Fruit fly (Drosophila melanogaster) whole organism, embryonic: Measurements from ENCODE around the gene Sik2.

Experiments
- Ada2b ChIP-seq: fragments of 200-800 bp; sonication (Bioruptor generic); IDR thresholded peaks from 2 replicates; pipeline ENCODE4 v1.3.6; 2022; ENCODE audit warnings: missing biosample characterization, missing genetic modification characterization
- Atf-2 ChIP-seq: fragments of 200-800 bp; sonication (Bioruptor generic); optimal IDR thresholded peaks from 2 replicates; lab custom pipeline; 2016; ENCODE audit warnings: missing biosample characterization, missing genetic modification characterization
- CG10267 ChIP-seq: fragments of 200-800 bp; sonication (Bioruptor generic); optimal IDR thresholded peaks from 2 replicates; lab custom pipeline; 2018; ENCODE audit warnings: missing biosample characterization, mild to moderate bottlenecking, missing genetic modification characterization, moderate library complexity
- CG10366 ChIP-seq: fragments of 200-800 bp; sonication (Bioruptor generic); IDR thresholded peaks from 2 replicates; pipeline ENCODE4 v1.3.6; 2022; ENCODE audit warnings: missing biosample characterization, missing genetic modification characterization
- CG10565 ChIP-seq: fragments of 200-800 bp; sonication (Bioruptor generic); optimal IDR thresholded peaks from 3 replicates; lab custom pipeline; 2016; ENCODE audit warnings: missing biosample characterization, mild to moderate bottlenecking, missing genetic modification characterization
- CG12391 ChIP-seq: fragments of 200-800 bp; sonication (Bioruptor generic); optimal IDR thresholded peaks from 3 replicates; lab custom pipeline; 2018; ENCODE audit warnings: missing biosample characterization, mild to moderate bottlenecking, missing genetic modification characterization, moderate library complexity
- CG13296 ChIP-seq: fragments of 200-800 bp; sonication (Bioruptor generic); optimal IDR thresholded peaks from 3 replicates; lab custom pipeline; 2018; ENCODE audit warnings: missing biosample characterization, mild to moderate bottlenecking, missing genetic modification characterization
- CG1529 ChIP-seq: fragments of 200-800 bp; sonication (Bioruptor generic); optimal IDR thresholded peaks from 3 replicates; lab custom pipeline; 2018; ENCODE audit warnings: missing biosample characterization, missing genetic modification characterization
- CG1603 ChIP-seq: fragments of 200-800 bp; sonication (Bioruptor generic); optimal IDR thresholded peaks from 2 replicates; lab custom pipeline; 2019; ENCODE audit warnings: missing biosample characterization, mild to moderate bottlenecking, missing genetic modification characterization, moderate library complexity
- CG16813 ChIP-seq: fragments of 200-800 bp; sonication (Bioruptor generic); IDR thresholded peaks from 3 replicates; pipeline ENCODE4 v1.3.6; 2022; ENCODE audit warnings: missing biosample characterization, missing genetic modification characterization; ENCODE audit not compliant: partially characterized antibody
- CG16815 ChIP-seq: fragments of 200-800 bp; sonication (Bioruptor generic); optimal IDR thresholded peaks from 3 replicates; lab custom pipeline; 2017; ENCODE audit warnings: missing biosample characterization, mild to moderate bottlenecking, missing genetic modification characterization
- CG17568 ChIP-seq: fragments of 200-800 bp; sonication (Bioruptor generic); optimal IDR thresholded peaks from 2 replicates; lab custom pipeline; 2018; ENCODE audit warnings: missing biosample characterization, mild to moderate bottlenecking, missing genetic modification characterization, moderate library complexity
- CG17802 ChIP-seq: fragments of 200-800 bp; sonication (Bioruptor generic); optimal IDR thresholded peaks from 2 replicates; lab custom pipeline; 2018; ENCODE audit warnings: missing biosample characterization, mild to moderate bottlenecking, missing genetic modification characterization, moderate library complexity
- CG30020 ChIP-seq: fragments of 200-800 bp; optimal IDR thresholded peaks from 2 replicates; lab custom pipeline; 2019; ENCODE audit warnings: missing biosample characterization, mild to moderate bottlenecking, missing genetic modification characterization, moderate library complexity
- CG30403 ChIP-seq: fragments of 200-800 bp; sonication (Bioruptor generic); optimal IDR thresholded peaks from 3 replicates; lab custom pipeline; 2016; ENCODE audit warnings: missing biosample characterization, missing genetic modification characterization
- CG3847 ChIP-seq: fragments of 200-800 bp; sonication (Bioruptor generic); IDR thresholded peaks from 2 replicates; pipeline ENCODE4 v1.3.6; 2022; ENCODE audit warnings: missing biosample characterization, missing genetic modification characterization
- CG5953 ChIP-seq: fragments of 200-800 bp; sonication (Bioruptor generic); IDR thresholded peaks from 2 replicates; pipeline ENCODE4 v1.3.6; 2022; ENCODE audit warnings: missing biosample characterization, missing genetic modification characterization
- CG6272 ChIP-seq: fragments of 200-800 bp; sonication (Bioruptor generic); IDR thresholded peaks from 2 replicates; pipeline ENCODE4 v1.3.6; 2022; ENCODE audit warnings: missing biosample characterization, missing genetic modification characterization
- CG6683 ChIP-seq: fragments of 200-800 bp; sonication (Bioruptor generic); optimal IDR thresholded peaks from 2 replicates; lab custom pipeline; 2017; ENCODE audit warnings: missing biosample characterization, mild to moderate bottlenecking, missing genetic modification characterization, missing genetic modification reagents
- CG6689 ChIP-seq: fragments of 200-800 bp; sonication (Bioruptor generic); IDR thresholded peaks from 2 replicates; pipeline ENCODE4 v1.3.6; 2022; ENCODE audit warnings: missing biosample characterization, missing genetic modification characterization
- CkIIα-i1 ChIP-seq: fragments of 200-800 bp; sonication (Bioruptor generic); IDR thresholded peaks from 2 replicates; pipeline ENCODE4 v1.3.6; 2022; ENCODE audit warnings: missing biosample characterization, missing genetic modification characterization
- H15 ChIP-seq: fragments of 200-800 bp; sonication (Bioruptor generic); IDR thresholded peaks from 3 replicates; pipeline ENCODE4 v1.3.6; 2022; ENCODE audit warnings: missing biosample characterization, missing genetic modification characterization
- Lpt ChIP-seq: fragments of >200 bp; optimal IDR thresholded peaks from 2 replicates; lab custom pipeline; 2018; ENCODE audit warnings: missing biosample characterization, missing genetic modification characterization
- MESR4 ChIP-seq: fragments of 200-800 bp; sonication (Bioruptor generic); optimal IDR thresholded peaks from 2 replicates; lab custom pipeline; 2018; ENCODE audit warnings: missing biosample characterization, mild to moderate bottlenecking, missing genetic modification characterization, moderate library complexity
- Mes4 ChIP-seq: fragments of 200-800 bp; sonication (Bioruptor generic); optimal IDR thresholded peaks from 2 replicates; lab custom pipeline; 2016; ENCODE audit warnings: missing biosample characterization, missing genetic modification characterization
- Myb ChIP-seq: fragments of 200-800 bp; sonication (Bioruptor generic); optimal IDR thresholded peaks from 2 replicates; lab custom pipeline; 2016; ENCODE audit warnings: missing biosample characterization, missing genetic modification characterization
- Nf-YB ChIP-seq: fragments of 200-800 bp; sonication (Bioruptor generic); optimal IDR thresholded peaks from 3 replicates; lab custom pipeline; 2019; ENCODE audit warnings: missing biosample characterization, mild to moderate bottlenecking, missing genetic modification characterization, moderate library complexity
- PHDP ChIP-seq: fragments of 200-800 bp; sonication (Bioruptor generic); optimal IDR thresholded peaks from 3 replicates; lab custom pipeline; 2018; ENCODE audit warnings: missing biosample characterization, mild to moderate bottlenecking, missing genetic modification characterization, moderate library complexity
- Pdp1 ChIP-seq, 2 experiments: fragments of 200-800 bp; sonication (Bioruptor generic); optimal IDR thresholded peaks; 3 replicates each; lab custom pipeline; 2016; ENCODE audit warnings: missing biosample characterization in 2 of 2, missing genetic modification characterization in 2 of 2, mild to moderate bottlenecking in 1 of 2, moderate library complexity in 1 of 2
- Sox102F ChIP-seq: fragments of 200-800 bp; sonication (Bioruptor generic); optimal IDR thresholded peaks from 2 replicates; lab custom pipeline; 2018; ENCODE audit warnings: missing biosample characterization, mild to moderate bottlenecking, missing genetic modification characterization, moderate library complexity
- Sry-β ChIP-seq: fragments of 200-800 bp; sonication (Bioruptor generic); optimal IDR thresholded peaks from 2 replicates; lab custom pipeline; 2018; ENCODE audit warnings: missing biosample characterization, mild to moderate bottlenecking, missing genetic modification characterization, moderate library complexity
- Stat92E ChIP-seq, 3 experiments: fragments of >200 bp in 2 of 3; fragments of 200-800 bp in 1 of 3; sonication (Bioruptor generic) in 1 of 3; optimal IDR thresholded peaks; 2 replicates each; lab custom pipeline; 2017 to 2019; ENCODE audit warnings: missing biosample characterization in 3 of 3, missing genetic modification characterization in 3 of 3, mild to moderate bottlenecking in 1 of 3, moderate library complexity in 1 of 3
- TFAM ChIP-seq: fragments of 200-800 bp; sonication (Bioruptor generic); optimal IDR thresholded peaks from 2 replicates; lab custom pipeline; 2017; ENCODE audit warnings: missing biosample characterization, missing genetic modification characterization, inconsistent platforms
- Tbp ChIP-seq: fragments of >200 bp; optimal IDR thresholded peaks from 2 replicates; lab custom pipeline; 2018; ENCODE audit warnings: missing biosample characterization, missing genetic modification characterization
- ap ChIP-seq: fragments of 200-800 bp; sonication (Bioruptor generic); IDR thresholded peaks from 2 replicates; pipeline ENCODE4 v1.3.6; 2022; ENCODE audit warnings: missing biosample characterization, missing genetic modification characterization
- bigmax ChIP-seq: fragments of 200-800 bp; sonication (Bioruptor generic); optimal IDR thresholded peaks from 2 replicates; lab custom pipeline; 2018; ENCODE audit warnings: missing biosample characterization, mild to moderate bottlenecking, missing genetic modification characterization
- danr ChIP-seq: fragments of 200-800 bp; sonication (Bioruptor generic); IDR thresholded peaks from 2 replicates; pipeline ENCODE4 v1.3.6; 2022; ENCODE audit warnings: missing biosample characterization, missing genetic modification characterization
- hbn ChIP-seq: fragments of 200-800 bp; sonication (Bioruptor generic); IDR thresholded peaks from 2 replicates; pipeline ENCODE4 v1.3.6; 2022; ENCODE audit warnings: missing biosample characterization, missing genetic modification characterization; ENCODE audit not compliant: partially characterized antibody
- her ChIP-seq: fragments of 200-800 bp; sonication (Bioruptor generic); optimal IDR thresholded peaks from 2 replicates; lab custom pipeline; 2016; ENCODE audit warnings: missing biosample characterization, missing genetic modification characterization
- jigr1 ChIP-seq: fragments of 200-800 bp; sonication (Bioruptor generic); IDR thresholded peaks from 3 replicates; pipeline ENCODE4 v1.3.6; 2022; ENCODE audit warnings: missing biosample characterization, missing genetic modification characterization
- lmd ChIP-seq: fragments of 200-800 bp; sonication (Bioruptor generic); IDR thresholded peaks from 2 replicates; pipeline ENCODE4 v1.3.6; 2022; ENCODE audit warnings: missing biosample characterization, missing genetic modification characterization
- lola ChIP-seq, 3 experiments: fragments of >200 bp in 2 of 3; fragments of 200-800 bp in 1 of 3; sonication (Bioruptor generic) in 1 of 3; optimal IDR thresholded peaks; 2 replicates each; lab custom pipeline; 2017 to 2019; ENCODE audit warnings: missing biosample characterization in 3 of 3, missing genetic modification characterization in 3 of 3, mild to moderate bottlenecking in 1 of 3, moderate library complexity in 1 of 3
- nom ChIP-seq: fragments of 200-800 bp; sonication (Bioruptor generic); optimal IDR thresholded peaks from 2 replicates; lab custom pipeline; 2017; ENCODE audit warnings: missing biosample characterization, missing genetic modification characterization, mild to moderate bottlenecking, moderate library complexity, missing genetic modification reagents
- pb ChIP-seq: fragments of 200-800 bp; sonication (Bioruptor generic); optimal IDR thresholded peaks from 3 replicates; lab custom pipeline; 2016; ENCODE audit warnings: missing biosample characterization, missing genetic modification characterization
- pita ChIP-seq: fragments of 200-800 bp; sonication (Bioruptor generic); optimal IDR thresholded peaks from 2 replicates; lab custom pipeline; 2017; ENCODE audit warnings: missing biosample characterization, mild to moderate bottlenecking, missing genetic modification characterization
- schlank ChIP-seq: fragments of 200-800 bp; sonication (Bioruptor generic); optimal IDR thresholded peaks from 2 replicates; lab custom pipeline; 2018; ENCODE audit warnings: missing biosample characterization, mild to moderate bottlenecking, missing genetic modification characterization
- tgo ChIP-seq: fragments of 200-800 bp; sonication (Bioruptor generic); IDR thresholded peaks from 3 replicates; pipeline ENCODE4 v1.3.6; 2022; ENCODE audit warnings: missing biosample characterization, missing genetic modification characterization
- wdn ChIP-seq: fragments of 200-800 bp; sonication (Bioruptor generic); IDR thresholded peaks from 2 replicates; pipeline ENCODE4 v1.3.6; 2022; ENCODE audit warnings: missing biosample characterization, missing genetic modification characterization
- wor ChIP-seq: fragments of 200-800 bp; sonication (Bioruptor generic); IDR thresholded peaks from 2 replicates; pipeline ENCODE4 v1.3.6; 2022; ENCODE audit warnings: missing biosample characterization, missing genetic modification characterization
- zfh1 ChIP-seq: fragments of 200-800 bp; sonication (Bioruptor generic); IDR thresholded peaks from 3 replicates; pipeline ENCODE4 v1.3.6; 2022; ENCODE audit warnings: missing biosample characterization, missing genetic modification characterization

Gene Sik2

DNA sequence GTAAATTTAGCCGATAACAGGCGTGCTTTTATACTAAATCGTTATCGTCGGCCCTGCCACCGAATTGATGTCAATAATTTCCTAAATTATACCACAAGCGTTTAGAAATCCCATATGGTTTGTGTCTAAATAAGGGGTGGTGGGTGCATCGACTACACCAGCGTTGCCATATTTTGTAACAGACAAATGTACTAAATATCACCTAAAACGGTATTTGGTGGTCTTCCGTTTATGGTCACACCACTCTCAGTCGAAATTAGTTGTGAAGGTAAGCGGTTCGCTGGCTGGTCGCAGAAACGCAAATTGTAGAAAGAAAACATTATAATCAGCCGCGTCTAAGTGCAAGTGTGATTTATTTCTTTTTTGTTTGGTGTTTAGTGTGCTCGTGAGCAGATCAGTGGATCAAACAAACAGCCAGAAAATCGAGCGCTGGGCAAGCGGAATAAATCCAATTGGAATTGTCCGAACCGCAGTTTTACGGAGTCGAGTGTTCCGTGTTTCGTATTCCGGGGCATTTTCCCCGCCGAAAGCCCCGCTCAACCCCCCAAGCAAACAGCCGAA, 18.7 kb upstream of the Sik2 start, which contains the start of the genes CG16903 and Unc-76 (continued):
- TF ChIP-seq CG17802 (tag; lab: Kevin White, UChicago) (no peak), Stat92E (GFP tag; optimal IDR thresholded peaks at IDR 0.05; lab: Kevin White, UChicago) (peak in 1 of 3 experiments; percentile 87), pb (peak; percentile 63), CG10267 (tag; lab: Kevin White, UChicago) (peak; percentile 81), Sox102F (no peak), CG6272 (GFP tag; lab: Robert Waterston, UW) (no peak), CG1529 (no peak), bigmax (peak; percentile 26), CG6683 (GFP tag; lab: Kevin White, UChicago) (no peak), zfh1 (GFP tag; lab: Robert Waterston, UW) (peak; percentile 46; the same call in 1 of the 3 replicates), CG16813 (GFP tag; lab: Robert Waterston, UW) (no peak), Pdp1 (GFP tag; optimal IDR thresholded peaks at IDR 0.05; lab: Kevin White, UChicago) (peak in 1 of 2 experiments; percentile 68), CG10366 (no peak), CG12391 (peak; percentile 60), CG6689 (GFP tag; lab: Robert Waterston, UW) (no peak), lmd (no peak), CG5953 (GFP tag; lab: Robert Waterston, UW) (no peak), pita (GFP tag; lab: Kevin White, UChicago) (peak; percentile 95), CG13296 (GFP tag; lab: Kevin White, UChicago) (peak; percentile 50), schlank (tag; lab: Kevin White, UChicago) (no peak), PHDP (tag; lab: Kevin White, UChicago) (peak; percentile 59), danr (no peak), CG3847 (GFP tag; lab: Robert Waterston, UW) (peak; percentile 84), lola (GFP tag; optimal IDR thresholded peaks at IDR 0.05; lab: Kevin White, UChicago) (peak in 1 of 3 experiments; percentile 1), MESR4 (GFP tag; lab: Kevin White, UChicago) (peak; percentile 91), Atf-2 (GFP tag; lab: Kevin White, UChicago) (no peak), CG17568 (GFP tag; lab: Kevin White, UChicago) (no peak), CG16815 (GFP tag; lab: Kevin White, UChicago) (no peak), Ada2b (GFP tag; lab: Robert Waterston, UW) (no peak), hbn (GFP tag; lab: Robert Waterston, UW) (peak; percentile 42; the same call in 1 of the 2 replicates), Myb (GFP tag; lab: Kevin White, UChicago) (peak; percentile 82), Tbp (GFP tag; lab: Kevin White, UChicago) (no peak), CkIIα-i1 (no peak), CG10565 (GFP tag; lab: Kevin White, UChicago) (no peak), CG30020 (tag; lab: Kevin White, UChicago) (peak; percentile 15), H15 (no peak), CG1603 (tag; lab: Kevin White, UChicago) (peak; percentile 92), nom (GFP tag; lab: Kevin White, UChicago) (peak; percentile 69), wor (GFP tag; lab: Robert Waterston, UW) (no peak), her (GFP tag; lab: Kevin White, UChicago) (peak; percentile 58), Lpt (GFP tag; lab: Kevin White, UChicago) (no peak), Sry-β (GFP tag; lab: Kevin White, UChicago) (no peak), wdn (no peak), ap (no peak), TFAM (GFP tag; lab: Kevin White, UChicago) (no peak), tgo (GFP tag; lab: Robert Waterston, UW) (no peak), jigr1 (GFP tag; lab: Robert Waterston, UW) (no peak), Mes4 (GFP tag; lab: Kevin White, UChicago) (no peak), CG30403 (GFP tag; lab: Kevin White, UChicago) (peak; percentile 14), Nf-YB (GFP tag; lab: Kevin White, UChicago) (peak; percentile 27)
